Fruit fly (Drosophila melanogaster): ENCODE results near the gene Ldsdh1.

dm6 chrX:8080174-8080573 lies 1.2 kb downstream of the Ldsdh1 start:
- TF ChIP-seq gl (tag; optimal IDR thresholded peaks at IDR 0.05) = no peak
- TF ChIP-seq Pif1B (GFP tag; optimal IDR thresholded peaks at IDR 0.05) = no peak
- no peak for TF ChIP-seq CG15710 (tag; optimal IDR thresholded peaks at IDR 0.05)
- TF ChIP-seq CG12605 (GFP tag; IDR thresholded peaks at IDR 0.05) = no peak
- no peak for TF ChIP-seq CG9948 (tag; optimal IDR thresholded peaks at IDR 0.05)
- TF ChIP-seq fd96Ca (GFP tag; IDR thresholded peaks at IDR 0.05) = no peak
- TF ChIP-seq CG8159 (tag; optimal IDR thresholded peaks at IDR 0.05) = peak; percentile 4
- no peak for TF ChIP-seq CG10348 (GFP tag; IDR thresholded peaks at IDR 0.05)
- TF ChIP-seq Snoo (tag; optimal IDR thresholded peaks at IDR 0.05) = no peak
- TF ChIP-seq Pif1A (GFP tag; optimal IDR thresholded peaks at IDR 0.05) = no peak
- no peak for TF ChIP-seq Ets98B (GFP tag; IDR thresholded peaks at IDR 0.05)
- TF ChIP-seq CG8301 (tag; optimal IDR thresholded peaks at IDR 0.05) = no peak
- TF ChIP-seq EcR (GFP tag; optimal IDR thresholded peaks at IDR 0.05) = no peak

Data from whole organism, pupa.